Fruit fly (Drosophila melanogaster): Measurements from ENCODE around the gene fz.

dm6 chr3L:14362028-14362427 is 87.9 kb downstream of the fz start:
- TF ChIP-seq h (optimal IDR thresholded peaks at IDR 0.05) (no peak), psq (optimal IDR thresholded peaks at IDR 0.05) (no peak), Sin3A (optimal IDR thresholded peaks at IDR 0.05) (no peak), insv (optimal IDR thresholded peaks at IDR 0.05) (no peak), Myc (optimal IDR thresholded peaks at IDR 0.05) (no peak), ttk (optimal IDR thresholded peaks at IDR 0.05) (no peak)

All from Kc167 (cell line).